Worm (Caenorhabditis elegans) whole organism, midembryonic: ENCODE results near the gene oac-7.

ENCODE experiments used
- T22C8.4 ChIP-seq: fragments of 200-800 bp; sonication (Bioruptor generic); IDR thresholded peaks from 2 replicates; pipeline ENCODE4 v1.3.6; 2022; ENCODE audit warnings: missing genetic modification characterization, missing compliant biosample characterization
- cog-1 ChIP-seq: sonication (generic microtip); optimal IDR thresholded peaks from 2 replicates; lab custom pipeline; 2016; ENCODE audit warnings: missing genetic modification characterization, missing compliant biosample characterization
- klf-2 ChIP-seq: fragments of 200-800 bp; sonication (Bioruptor generic); conservative IDR thresholded peaks from 2 replicates; pipeline ENCODE4 v1.3.6; 2022; ENCODE audit warnings: missing genetic modification reagents, missing genetic modification characterization, missing compliant biosample characterization
- tab-1 ChIP-seq: fragments of 200-800 bp; sonication (Bioruptor generic); IDR thresholded peaks from 2 replicates; pipeline ENCODE4 v1.3.6; 2022; ENCODE audit warnings: missing genetic modification characterization, missing compliant biosample characterization
- ztf-23 ChIP-seq: fragments of 200-800 bp; sonication (Bioruptor generic); IDR thresholded peaks from 2 replicates; pipeline ENCODE4 v1.3.6; 2022; ENCODE audit warnings: missing genetic modification reagents, missing genetic modification characterization, missing compliant biosample characterization

ce11 chrV:16297070-16297469 is 12.5 kb upstream of the oac-7 start, which contains the start of gene srbc-83:
- no peak for TF ChIP-seq klf-2 (GFP tag; lab: Robert Waterston, UW)
- TF ChIP-seq ztf-23 (GFP tag; lab: Robert Waterston, UW): no peak
- no peak for TF ChIP-seq T22C8.4
- TF ChIP-seq cog-1 (tag; lab: Kevin White, UChicago): no peak
- no peak for TF ChIP-seq tab-1 (GFP tag; lab: Robert Waterston, UW)
